Worm (Caenorhabditis elegans) whole organism, early embryonic: Measurements from ENCODE around the gene C12D5.10.

Source experiments
- aly-1 ChIP-seq: sonication (generic microtip); optimal IDR thresholded peaks from 2 replicates; lab custom pipeline; 2016; ENCODE audit warnings: missing genetic modification characterization, missing compliant biosample characterization
- ama-1 ChIP-seq: fragments of 150-350 bp; optimal IDR thresholded peaks from 2 replicates; lab custom pipeline; 2014
- ceh-13 ChIP-seq: fragments of 200-800 bp; sonication (Bioruptor generic); optimal IDR thresholded peaks from 2 replicates; lab custom pipeline; 2018; ENCODE audit warnings: mild to moderate bottlenecking, missing genetic modification characterization, missing compliant biosample characterization
- flt-1 ChIP-seq: fragments of 200-800 bp; sonication (Bioruptor generic); IDR thresholded peaks from 2 replicates; pipeline ENCODE4 v1.3.6; 2022; ENCODE audit warnings: missing genetic modification characterization, missing compliant biosample characterization
- hmbx-1 ChIP-seq: sonication (generic microtip); optimal IDR thresholded peaks from 2 replicates; lab custom pipeline; 2016; ENCODE audit warnings: mild to moderate bottlenecking, missing genetic modification characterization, missing compliant biosample characterization
- hmg-4 ChIP-seq: fragments of 200-800 bp; sonication (Bioruptor generic); optimal IDR thresholded peaks from 2 replicates; lab custom pipeline; 2018; ENCODE audit warnings: mild to moderate bottlenecking, missing genetic modification characterization, missing compliant biosample characterization
- hnd-1 ChIP-seq: sonication (generic microtip); optimal IDR thresholded peaks from 2 replicates; lab custom pipeline; 2016; ENCODE audit warnings: missing genetic modification characterization, missing compliant biosample characterization
- pes-1 ChIP-seq: fragments of 200-800 bp; sonication (Bioruptor generic); IDR thresholded peaks from 2 replicates; pipeline ENCODE4 v1.3.6; 2022; ENCODE audit warnings: missing genetic modification reagents, missing genetic modification characterization, missing compliant biosample characterization
- sea-1 ChIP-seq: fragments of 200-800 bp; sonication (Bioruptor generic); conservative IDR thresholded peaks from 2 replicates; pipeline ENCODE4 v1.3.6; 2022; ENCODE audit warnings: missing genetic modification characterization, missing compliant biosample characterization
- tbx-11 ChIP-seq: fragments of 200-800 bp; sonication (Bioruptor generic); IDR thresholded peaks from 2 replicates; pipeline ENCODE4 v1.3.6; 2022; ENCODE audit warnings: missing genetic modification characterization, missing compliant biosample characterization
- tbx-37 ChIP-seq: fragments of 200-800 bp; sonication (Bioruptor generic); conservative IDR thresholded peaks from 2 replicates; pipeline ENCODE4 v1.3.6; 2022; ENCODE audit warnings: missing genetic modification reagents, missing genetic modification characterization, missing compliant biosample characterization
- tra-4 ChIP-seq: sonication (generic microtip); optimal IDR thresholded peaks from 2 replicates; lab custom pipeline; 2017; ENCODE audit warnings: missing genetic modification characterization, missing compliant biosample characterization

DNA sequence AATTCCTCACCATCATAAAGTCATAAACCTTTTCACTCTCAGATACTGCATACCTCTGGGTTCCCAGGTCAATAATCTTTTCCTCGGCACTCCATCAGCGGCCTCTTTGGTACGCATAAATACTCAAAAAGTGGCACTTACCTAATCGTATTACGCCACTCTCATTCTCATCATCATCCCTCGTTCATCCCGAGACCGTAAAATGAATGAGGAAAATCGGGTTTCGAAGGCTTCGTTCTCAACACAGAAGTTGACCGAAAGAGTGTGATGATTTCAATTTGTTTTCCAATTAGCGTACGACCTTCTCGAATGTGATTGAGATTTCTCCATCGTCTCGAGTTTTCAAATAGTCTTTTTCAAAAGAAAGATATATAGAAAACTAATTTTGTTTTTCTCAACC, 46.7 kb upstream of the C12D5.10 start:
- TF ChIP-seq ama-1 (no peak), aly-1 (tag; lab: Kevin White, UChicago) (no peak), hmbx-1 (tag; lab: Kevin White, UChicago) (no peak), tbx-11 (GFP tag; lab: Robert Waterston, UW) (no peak), sea-1 (no peak), ceh-13 (GFP tag; lab: Kevin White, UChicago) (no peak), hnd-1 (tag; lab: Kevin White, UChicago) (no peak), pes-1 (GFP tag; lab: Robert Waterston, UW) (no peak), hmg-4 (no peak), flt-1 (GFP tag; lab: Robert Waterston, UW) (no peak), tbx-37 (GFP tag; lab: Robert Waterston, UW) (no peak), tra-4 (tag; lab: Kevin White, UChicago) (no peak)
